Fruit fly (Drosophila melanogaster): ENCODE measurements around the gene caup.

caup gene

DNA sequence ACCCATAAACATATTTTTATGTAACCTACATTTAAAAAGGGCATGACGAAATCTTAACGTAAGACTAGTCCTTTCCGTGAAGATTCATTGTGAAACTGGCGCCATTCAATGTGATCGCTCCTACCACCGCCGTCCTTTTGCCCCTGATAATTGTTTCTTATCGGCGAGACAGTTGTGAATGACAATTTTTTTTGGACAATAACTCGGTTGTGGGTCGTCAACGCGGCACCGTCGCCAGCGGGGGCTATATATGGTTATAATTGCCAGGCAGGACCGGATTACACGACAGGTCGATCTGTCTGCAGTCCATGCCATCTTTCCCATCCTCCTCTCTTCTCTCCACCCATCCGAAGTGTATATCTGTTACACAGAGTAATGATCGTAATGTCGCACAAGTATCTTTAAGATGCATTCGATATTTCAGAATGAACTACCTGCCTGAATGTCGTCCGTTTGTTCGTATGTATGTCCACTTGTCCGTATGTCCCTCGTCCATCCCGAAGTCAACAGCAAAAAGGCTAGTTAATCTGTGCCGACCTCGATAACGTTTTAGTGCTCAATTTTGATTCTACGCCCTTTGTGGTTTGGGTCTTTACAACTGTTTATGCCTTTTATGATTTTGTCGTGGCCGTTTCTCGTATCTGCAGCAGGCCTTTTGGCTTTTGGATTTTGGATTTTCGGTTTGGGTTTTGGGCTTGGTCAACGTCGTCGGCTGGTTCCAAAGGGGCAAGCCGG lies 39.8 kb downstream of the caup start:
- TF ChIP-seq fd59A (GFP tag; optimal IDR thresholded peaks at IDR 0.05): no peak
- TF ChIP-seq spab (GFP tag; optimal IDR thresholded peaks at IDR 0.05): no peak
- no peak for TF ChIP-seq Smox (GFP tag; optimal IDR thresholded peaks at IDR 0.05)
- no peak for TF ChIP-seq CG11902 (GFP tag; optimal IDR thresholded peaks at IDR 0.05)
- no peak for TF ChIP-seq Sox102F (GFP tag; optimal IDR thresholded peaks at IDR 0.05)
- no peak for TF ChIP-seq eg (GFP tag; IDR thresholded peaks at IDR 0.05)
- TF ChIP-seq fd85E (GFP tag; optimal IDR thresholded peaks at IDR 0.05): no peak
- no peak for TF ChIP-seq CG31627 (GFP tag; optimal IDR thresholded peaks at IDR 0.05)

dm6 chr3L:12651544-12651943 lies 42.1 kb downstream of the caup start:
- no peak for TF ChIP-seq OdsH (GFP tag; optimal IDR thresholded peaks at IDR 0.05)

DNA sequence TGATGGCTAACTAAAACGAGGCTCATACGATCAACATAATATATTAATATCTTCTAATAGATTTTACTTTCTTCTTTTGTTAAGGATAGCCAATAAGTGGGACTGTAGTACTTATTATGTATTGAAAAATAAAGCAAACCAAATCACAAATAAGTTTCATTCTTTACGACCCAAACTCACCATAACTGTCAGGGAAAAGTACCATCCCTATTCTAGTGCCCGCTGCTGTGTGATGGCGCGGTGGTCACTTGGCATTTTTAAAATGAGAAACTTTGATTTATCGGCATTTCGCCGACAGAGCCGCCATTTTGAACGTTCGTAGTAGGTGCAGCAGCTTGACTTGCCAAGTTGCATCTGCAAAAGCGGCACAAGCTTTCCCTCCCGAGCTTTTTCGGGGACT lies 43.2 kb downstream of the caup start:
- TF ChIP-seq Sox14 (GFP tag; optimal IDR thresholded peaks at IDR 0.05) (no peak), CG6792 (GFP tag; optimal IDR thresholded peaks at IDR 0.05) (no peak), esn (GFP tag; optimal IDR thresholded peaks at IDR 0.05) (no peak), ss (GFP tag; optimal IDR thresholded peaks at IDR 0.05) (no peak), Eip93F (GFP tag; optimal IDR thresholded peaks at IDR 0.05) (no peak), CG4318 (GFP tag; optimal IDR thresholded peaks at IDR 0.05) (no peak), CG32006 (GFP tag; optimal IDR thresholded peaks at IDR 0.05) (no peak), CG31627 (GFP tag; optimal IDR thresholded peaks at IDR 0.05) (no peak), Sox15 (GFP tag; optimal IDR thresholded peaks at IDR 0.05) (no peak), Blimp-1 (GFP tag; optimal IDR thresholded peaks at IDR 0.05) (no peak), salr (GFP tag; optimal IDR thresholded peaks at IDR 0.05) (no peak), CG6163 (GFP tag; IDR thresholded peaks at IDR 0.05) (no peak), Ets96B (tag; optimal IDR thresholded peaks at IDR 0.05) (no peak)

- no peak for TF ChIP-seq svp (GFP tag)
- no peak for TF ChIP-seq cyc (GFP tag; optimal IDR thresholded peaks at IDR 0.05)
- TF ChIP-seq CG15336 (GFP tag; IDR thresholded peaks at IDR 0.05): no peak
- peak; percentile 4 for TF ChIP-seq Eip75B (GFP tag; optimal IDR thresholded peaks at IDR 0.05)
- peak; percentile 31 for TF ChIP-seq vri (GFP tag; optimal IDR thresholded peaks at IDR 0.05)
- TF ChIP-seq CG3032 (tag; optimal IDR thresholded peaks at IDR 0.05): peak; percentile 3
- TF ChIP-seq CG6808 (GFP tag; optimal IDR thresholded peaks at IDR 0.05): peak; percentile 24
- peak; percentile 22 for TF ChIP-seq achi (GFP tag; optimal IDR thresholded peaks at IDR 0.05)
- TF ChIP-seq CG6792 (GFP tag; optimal IDR thresholded peaks at IDR 0.05): peak; percentile 17
- TF ChIP-seq acj6 (GFP tag; optimal IDR thresholded peaks at IDR 0.05): peak; percentile 5
- peak; percentile 60 for TF ChIP-seq CG7368 (GFP tag; optimal IDR thresholded peaks at IDR 0.05)
- TF ChIP-seq Sox14 (GFP tag; optimal IDR thresholded peaks at IDR 0.05): no peak
- TF ChIP-seq CG9139 (GFP tag; optimal IDR thresholded peaks at IDR 0.05): peak; percentile 22
- TF ChIP-seq Met (GFP tag; optimal IDR thresholded peaks at IDR 0.05): peak; percentile 20
- TF ChIP-seq CG6854 (GFP tag; optimal IDR thresholded peaks at IDR 0.05): peak; percentile 50
- TF ChIP-seq fkh (GFP tag; optimal IDR thresholded peaks at IDR 0.05): peak; percentile 77
- peak; percentile 50 for TF ChIP-seq net (GFP tag; optimal IDR thresholded peaks at IDR 0.05)
- no peak for TF ChIP-seq CG10631 (GFP tag; optimal IDR thresholded peaks at IDR 0.05)
- no peak for TF ChIP-seq lz (GFP tag; optimal IDR thresholded peaks at IDR 0.05)
- peak; percentile 45 for TF ChIP-seq Sox102F (GFP tag; optimal IDR thresholded peaks at IDR 0.05)
- TF ChIP-seq Ets96B (tag; optimal IDR thresholded peaks at IDR 0.05): peak; percentile 11
- TF ChIP-seq esn (GFP tag; optimal IDR thresholded peaks at IDR 0.05): peak; percentile 41
- no peak for TF ChIP-seq spab (GFP tag; optimal IDR thresholded peaks at IDR 0.05)
- no peak for TF ChIP-seq CG31627 (GFP tag; optimal IDR thresholded peaks at IDR 0.05)
- TF ChIP-seq salr (GFP tag; optimal IDR thresholded peaks at IDR 0.05): peak in 1 of 2 experiments; percentile 36
- TF ChIP-seq ss (GFP tag; optimal IDR thresholded peaks at IDR 0.05): peak; percentile 40 to 61
- TF ChIP-seq eg (GFP tag; IDR thresholded peaks at IDR 0.05): no peak; the same call in 1 of the 3 replicates
- no peak for TF ChIP-seq CG32006 (GFP tag; optimal IDR thresholded peaks at IDR 0.05)
- TF ChIP-seq Sox15 (GFP tag; optimal IDR thresholded peaks at IDR 0.05): no peak
- TF ChIP-seq Hr4 (GFP tag; optimal IDR thresholded peaks at IDR 0.05): no peak
- no peak for TF ChIP-seq Hr38 (GFP tag; optimal IDR thresholded peaks at IDR 0.05)
- TF ChIP-seq CG8119 (GFP tag; IDR thresholded peaks at IDR 0.05): no peak
- TF ChIP-seq CG10669 (GFP tag; optimal IDR thresholded peaks at IDR 0.05): peak; percentile 0
- TF ChIP-seq dsx (GFP tag; optimal IDR thresholded peaks at IDR 0.05; ENCODE audit: poor library complexity, severe bottlenecking): peak; percentile 32
These were observed 43.7 kb downstream of the caup start for dm6 chr3L:12653124-12653523.
